Worm (Caenorhabditis elegans) whole organism, L4/young adult: ENCODE measurements around the gene T07D3.4.

Source experiments
- W03F9.2 ChIP-seq: fragments of 150-350 bp; optimal IDR thresholded peaks from 2 replicates; lab custom pipeline; 2014; ENCODE audit warnings: missing biosample characterization, missing genetic modification characterization
- dao-5 ChIP-seq: sonication (generic microtip); optimal IDR thresholded peaks from 2 replicates; lab custom pipeline; 2016; ENCODE audit warnings: missing genotype, missing genetic modification characterization, moderate library complexity, missing compliant biosample characterization
- him-1 ChIP-seq: sonication (generic microtip); optimal IDR thresholded peaks from 2 replicates; lab custom pipeline; 2016; ENCODE audit warnings: missing genotype, missing genetic modification reagents, missing genetic modification characterization, missing compliant biosample characterization

Gene T07D3.4

ce11 chrII:880666-881226, 7.4 kb upstream of the T07D3.4 start:
- no peak for TF ChIP-seq him-1 (tag; lab: Kevin White, UChicago)
- TF ChIP-seq dao-5 (tag; lab: Kevin White, UChicago), result no peak
- TF ChIP-seq W03F9.2 (tag; lab: Kevin White, UChicago), result no peak

ce11 chrII:884204-884603, 3.9 kb upstream of the T07D3.4 start:
- no peak for TF ChIP-seq him-1 (tag; lab: Kevin White, UChicago)

ce11 chrII:900720-901332, 12.7 kb downstream of the T07D3.4 start, which contains the start of gene T07D3.9:
TSS of gene T07D3.9 (minus strand) at chrII:900913.
- TF ChIP-seq dao-5 (tag; lab: Kevin White, UChicago) (no peak), W03F9.2 (tag; lab: Kevin White, UChicago) (no peak), him-1 (tag; lab: Kevin White, UChicago) (no peak)

ce11 chrII:901632-902031, 13.5 kb downstream of the T07D3.4 start, which contains the start of gene T07D3.2:
TSS of gene T07D3.2 (plus strand) at chrII:901932.
- no peak for TF ChIP-seq him-1 (tag; lab: Kevin White, UChicago)

- no peak for TF ChIP-seq dao-5 (tag; lab: Kevin White, UChicago)
- TF ChIP-seq him-1 (tag; lab: Kevin White, UChicago), result no peak
- no peak for TF ChIP-seq W03F9.2 (tag; lab: Kevin White, UChicago)
These were observed 17.2 kb downstream of the T07D3.4 start for ce11 chrII:905335-905734.

ce11 chrII:909554-909953, 21.4 kb downstream of the T07D3.4 start, which contains the start of the genes fbxc-24 and fbxc-27:
TSS of gene fbxc-24 (minus strand) at chrII:909654.
TSS of gene fbxc-27 (plus strand) at chrII:909769.
- TF ChIP-seq him-1 (tag; lab: Kevin White, UChicago), result no peak
- TF ChIP-seq dao-5 (tag; lab: Kevin White, UChicago), result no peak
- no peak for TF ChIP-seq W03F9.2 (tag; lab: Kevin White, UChicago)

- TF ChIP-seq W03F9.2 (tag; lab: Kevin White, UChicago), result no peak
- TF ChIP-seq dao-5 (tag; lab: Kevin White, UChicago), result no peak
- no peak for TF ChIP-seq him-1 (tag; lab: Kevin White, UChicago)
These were observed 23.6 kb downstream of the T07D3.4 start, which contains the start of gene fbxc-31 for ce11 chrII:911680-912079. TSS of gene fbxc-31 (plus strand) at chrII:911980.

- no peak for TF ChIP-seq W03F9.2 (tag; lab: Kevin White, UChicago)
- TF ChIP-seq dao-5 (tag; lab: Kevin White, UChicago), result no peak
These were observed 25.2 kb downstream of the T07D3.4 start, which contains the start of gene fbxc-33 for ce11 chrII:913222-913722. TSS of gene fbxc-33 (plus strand) at chrII:913672.

ce11 chrII:915206-915605, 27.1 kb downstream of the T07D3.4 start:
- TF ChIP-seq dao-5 (tag; lab: Kevin White, UChicago) (no peak), him-1 (tag; lab: Kevin White, UChicago) (no peak), W03F9.2 (tag; lab: Kevin White, UChicago) (no peak)

ce11 chrII:915780-916179, 27.7 kb downstream of the T07D3.4 start, which contains the start of gene fbxc-29:
TSS of gene fbxc-29 (plus strand) at chrII:916080.
- TF ChIP-seq W03F9.2 (tag; lab: Kevin White, UChicago) (no peak), dao-5 (tag; lab: Kevin White, UChicago) (no peak), him-1 (tag; lab: Kevin White, UChicago) (no peak)

ce11 chrII:917324-917723, 29.2 kb downstream of the T07D3.4 start, which contains the start of gene fbxc-30:
TSS of gene fbxc-30 (plus strand) at chrII:917624.
- TF ChIP-seq him-1 (tag; lab: Kevin White, UChicago) (no peak), dao-5 (tag; lab: Kevin White, UChicago) (no peak), W03F9.2 (tag; lab: Kevin White, UChicago) (no peak)

ce11 chrII:920326-920725, 32.2 kb downstream of the T07D3.4 start:
- TF ChIP-seq dao-5 (tag; lab: Kevin White, UChicago) (no peak), W03F9.2 (tag; lab: Kevin White, UChicago) (no peak), him-1 (tag; lab: Kevin White, UChicago) (no peak)

ce11 chrII:922778-923177, 34.7 kb downstream of the T07D3.4 start:
- TF ChIP-seq him-1 (tag; lab: Kevin White, UChicago), result no peak
- TF ChIP-seq dao-5 (tag; lab: Kevin White, UChicago), result no peak
- TF ChIP-seq W03F9.2 (tag; lab: Kevin White, UChicago), result no peak

- TF ChIP-seq W03F9.2 (tag; lab: Kevin White, UChicago), result no peak
- TF ChIP-seq him-1 (tag; lab: Kevin White, UChicago), result no peak
- TF ChIP-seq dao-5 (tag; lab: Kevin White, UChicago), result no peak
These were observed 35.4 kb downstream of the T07D3.4 start, which contains the start of gene fbxc-28 for ce11 chrII:923521-923920. TSS of gene fbxc-28 (plus strand) at chrII:923821.
